Fruit fly (Drosophila melanogaster): ENCODE measurements around the gene Mhcl.
A peak's percentile ranks its signal among the peaks of the same experiment; 100 is the strongest.

Mhcl gene

dm6 chr3R:16097661-16098329 lies 766 bp downstream of the Mhcl start (continued):
- TF ChIP-seq az2 (GFP tag; optimal IDR thresholded peaks at IDR 0.05) (peak; percentile 81), Poxn (GFP tag; IDR thresholded peaks at IDR 0.05) (no peak), Med (GFP tag) (peak; percentile 92), ci (GFP tag; IDR thresholded peaks at IDR 0.05) (peak; percentile 89), twi (tag; optimal IDR thresholded peaks at IDR 0.05) (peak; percentile 69), odd (GFP tag; optimal IDR thresholded peaks at IDR 0.05) (peak; percentile 8), Sox102F (GFP tag; optimal IDR thresholded peaks at IDR 0.05) (peak; percentile 85), gt (GFP tag; IDR thresholded peaks at IDR 0.05) (peak; percentile 46), D (optimal IDR thresholded peaks at IDR 0.05) (no peak), D (GFP tag; optimal IDR thresholded peaks at IDR 0.05) (peak; percentile 76), disco-r (GFP tag; optimal IDR thresholded peaks at IDR 0.05) (peak; percentile 33), D19B (GFP tag; optimal IDR thresholded peaks at IDR 0.05) (no peak), CG3726 (GFP tag; IDR thresholded peaks at IDR 0.05) (peak; percentile 83; the same call in 2 of the 3 replicates), crol (GFP tag; IDR thresholded peaks at IDR 0.05) (no peak), CG32767 (GFP tag; IDR thresholded peaks at IDR 0.05) (peak; percentile 59; the same call in 1 of the 2 replicates), CG9437 (GFP tag; optimal IDR thresholded peaks at IDR 0.05) (no peak), CG1647 (GFP tag; optimal IDR thresholded peaks at IDR 0.05) (peak; percentile 65), seq (GFP tag; IDR thresholded peaks at IDR 0.05) (peak; percentile 47; the same call in 1 of the 2 replicates), prd (optimal IDR thresholded peaks at IDR 0.05) (no peak), prd (GFP tag; IDR thresholded peaks at IDR 0.05) (peak; percentile 96), ap (GFP tag; IDR thresholded peaks at IDR 0.05) (peak; percentile 47; the same call in 1 of the 2 replicates), otp (GFP tag; IDR thresholded peaks at IDR 0.05) (peak; percentile 67; the same call in 2 of the 3 replicates), peb (GFP tag; IDR thresholded peaks at IDR 0.05) (peak; percentile 84), ranshi (GFP tag; IDR thresholded peaks at IDR 0.05) (peak; percentile 73; the same call in 1 of the 2 replicates), aop (GFP tag; IDR thresholded peaks at IDR 0.05) (no peak), kay (GFP tag; optimal IDR thresholded peaks at IDR 0.05) (peak; percentile 33), CG15011 (GFP tag; optimal IDR thresholded peaks at IDR 0.05) (peak; percentile 21), CG32772 (GFP tag; IDR thresholded peaks at IDR 0.05) (peak; percentile 85), CHES-1-like (GFP tag; optimal IDR thresholded peaks at IDR 0.05) (peak; percentile 69), CG4360 (GFP tag; IDR thresholded peaks at IDR 0.05) (0 out of 2 replicates have a peak, but pooled peaks have one; percentile 44), CG8281 (tag; optimal IDR thresholded peaks at IDR 0.05) (peak; percentile 39), Hr51 (GFP tag; optimal IDR thresholded peaks at IDR 0.05) (peak; percentile 25 to 63), dan (GFP tag; IDR thresholded peaks at IDR 0.05) (peak; percentile 75), CG16813 (GFP tag; IDR thresholded peaks at IDR 0.05; ENCODE audit: partially characterized antibody) (peak; percentile 64), CG14667 (GFP tag; IDR thresholded peaks at IDR 0.05) (peak; percentile 67; the same call in 1 of the 2 replicates), NC2β (GFP tag; optimal IDR thresholded peaks at IDR 0.05) (peak; percentile 70), crc (GFP tag; optimal IDR thresholded peaks at IDR 0.05) (peak; percentile 59), stwl (tag; optimal IDR thresholded peaks at IDR 0.05) (peak; percentile 43), B-H1 (GFP tag; IDR thresholded peaks at IDR 0.05) (peak; percentile 53), CG10321 (GFP tag; IDR thresholded peaks at IDR 0.05) (peak; percentile 41; the same call in 1 of the 2 replicates), Pdp1 (GFP tag; optimal IDR thresholded peaks at IDR 0.05) (peak; percentile 78), NC2α (GFP tag; optimal IDR thresholded peaks at IDR 0.05) (peak; percentile 64), al (GFP tag; IDR thresholded peaks at IDR 0.05) (peak; percentile 38; the same call in 1 of the 2 replicates), nmo (GFP tag; optimal IDR thresholded peaks at IDR 0.05) (peak; percentile 89), slbo (GFP tag; IDR thresholded peaks at IDR 0.05) (peak; percentile 64), gcm2 (GFP tag; optimal IDR thresholded peaks at IDR 0.05) (no peak), CG2199 (GFP tag; IDR thresholded peaks at IDR 0.05) (peak; percentile 68; the same call in 1 of the 3 replicates), CG7271 (tag; optimal IDR thresholded peaks at IDR 0.05) (peak; percentile 71), CG2712 (tag; optimal IDR thresholded peaks at IDR 0.05) (peak; percentile 89), Dip2 (GFP tag; IDR thresholded peaks at IDR 0.05) (no peak), tup (GFP tag; optimal IDR thresholded peaks at IDR 0.05) (peak; percentile 43)
